Worm (Caenorhabditis elegans): ENCODE measurements around the gene K08H2.2.

K08H2.2 gene

DNA sequence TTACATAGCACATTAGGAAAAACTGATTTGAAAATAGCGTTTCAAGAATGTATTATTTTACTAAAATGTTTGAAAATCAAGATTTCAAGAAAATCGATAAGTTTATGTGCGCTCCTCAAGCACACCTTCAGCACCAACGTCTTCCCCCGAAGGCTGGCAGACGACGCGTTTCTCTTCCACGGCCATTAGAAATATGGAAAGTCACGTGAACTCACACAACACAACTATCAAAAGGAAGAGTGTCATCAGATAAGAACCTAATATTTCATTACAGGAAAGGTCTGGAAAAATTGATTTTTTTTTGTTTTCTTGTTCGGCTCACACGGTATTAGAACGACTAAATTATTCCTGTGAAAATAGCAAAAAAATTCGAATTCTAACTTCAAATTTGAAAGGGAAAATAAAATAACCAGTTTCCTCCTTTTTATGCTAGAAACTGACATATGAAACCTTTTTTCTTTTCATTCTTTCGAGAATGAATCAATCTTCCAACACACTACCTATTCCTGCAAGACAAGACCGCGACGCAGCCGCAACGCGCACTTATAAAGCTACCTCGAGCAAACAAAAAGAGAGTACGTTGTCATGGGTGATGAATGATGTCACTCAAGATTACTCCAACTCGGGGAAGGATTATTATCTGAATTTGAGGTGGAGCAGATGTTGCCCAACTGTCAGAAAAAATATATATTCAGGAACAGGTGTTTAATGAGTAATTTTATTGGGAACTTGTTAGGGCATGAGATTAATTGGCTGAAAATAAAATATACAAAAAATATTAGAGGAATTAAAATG is 9.5 kb downstream of the K08H2.2 start:
- no peak for TF ChIP-seq ceh-82 (tag; optimal IDR thresholded peaks at IDR 0.05)
- TF ChIP-seq ztf-4 (tag; optimal IDR thresholded peaks at IDR 0.05): no peak
- TF ChIP-seq C34F6.9 (tag; optimal IDR thresholded peaks at IDR 0.05): peak; percentile 51
- peak in 1 of 2 experiments; percentile 25 for TF ChIP-seq lsy-2 (tag; optimal IDR thresholded peaks at IDR 0.05)
- TF ChIP-seq lin-11 (tag; optimal IDR thresholded peaks at IDR 0.05): peak; percentile 21
- TF ChIP-seq ztf-1 (GFP tag; conservative IDR thresholded peaks at IDR 0.05): no peak
- TF ChIP-seq F13H6.1 (tag; optimal IDR thresholded peaks at IDR 0.05): no peak
- no peak for TF ChIP-seq mab-5 (tag; optimal IDR thresholded peaks at IDR 0.05)
- peak; percentile 37 for TF ChIP-seq nhr-129 (tag; optimal IDR thresholded peaks at IDR 0.05)
- TF ChIP-seq Y55F3AM.14 (GFP tag; optimal IDR thresholded peaks at IDR 0.05): no peak
- TF ChIP-seq peb-1 (tag; optimal IDR thresholded peaks at IDR 0.05): no peak
- no peak for TF ChIP-seq zag-1 (tag; optimal IDR thresholded peaks at IDR 0.05)
- TF ChIP-seq elt-1 (tag; optimal IDR thresholded peaks at IDR 0.05): no peak
- TF ChIP-seq mbf-1 (tag; optimal IDR thresholded peaks at IDR 0.05): no peak
- TF ChIP-seq sem-4 (tag; optimal IDR thresholded peaks at IDR 0.05): no peak
- no peak for TF ChIP-seq ztf-11 (tag; optimal IDR thresholded peaks at IDR 0.05)
- no peak for TF ChIP-seq lin-39 (tag; optimal IDR thresholded peaks at IDR 0.05)
- TF ChIP-seq mdl-1 (tag; optimal IDR thresholded peaks at IDR 0.05): no peak
- TF ChIP-seq crh-2 (tag; optimal IDR thresholded peaks at IDR 0.05): peak; percentile 34
- peak; percentile 53 for TF ChIP-seq unc-55 (GFP tag; optimal IDR thresholded peaks at IDR 0.05)
- no peak for TF ChIP-seq unc-62 (GFP tag; optimal IDR thresholded peaks at IDR 0.05)
- no peak for TF ChIP-seq gmeb-1 (tag; optimal IDR thresholded peaks at IDR 0.05)
- peak; percentile 13 for TF ChIP-seq ama-1 (optimal IDR thresholded peaks at IDR 0.05)
- no peak for TF ChIP-seq sma-3 (GFP tag; optimal IDR thresholded peaks at IDR 0.05)
- peak; percentile 56 for TF ChIP-seq fos-1 (tag; optimal IDR thresholded peaks at IDR 0.05)
- TF ChIP-seq sma-9 (GFP tag; optimal IDR thresholded peaks at IDR 0.05): peak; percentile 14
- no peak for TF ChIP-seq sma-9 (tag; optimal IDR thresholded peaks at IDR 0.05)

ce11 chrX:13224608-13225007 is 10.2 kb downstream of the K08H2.2 start, which contains the start of gene skr-19:
Gene skr-19, minus strand, starts transcription at chrX:13224708.
- TF ChIP-seq nhr-6 (tag; optimal IDR thresholded peaks at IDR 0.05): no peak
- no peak for TF ChIP-seq nhr-25 (tag; optimal IDR thresholded peaks at IDR 0.05)
- TF ChIP-seq nhr-129 (tag; optimal IDR thresholded peaks at IDR 0.05): no peak
- TF ChIP-seq lin-11 (tag; optimal IDR thresholded peaks at IDR 0.05): no peak
- TF ChIP-seq elt-3 (tag; optimal IDR thresholded peaks at IDR 0.05): no peak
- TF ChIP-seq lsy-2 (tag; optimal IDR thresholded peaks at IDR 0.05): no peak
- TF ChIP-seq unc-55 (GFP tag; optimal IDR thresholded peaks at IDR 0.05): no peak
- TF ChIP-seq egl-27 (tag; optimal IDR thresholded peaks at IDR 0.05): no peak
- no peak for TF ChIP-seq ztf-11 (tag; optimal IDR thresholded peaks at IDR 0.05)

ce11 chrX:13223437-13223836 is 11.3 kb downstream of the K08H2.2 start, which contains the start of gene skr-20:
Gene skr-20, minus strand, starts transcription at chrX:13223537.
- TF ChIP-seq ztf-11 (tag; optimal IDR thresholded peaks at IDR 0.05) (no peak), elt-1 (tag; optimal IDR thresholded peaks at IDR 0.05) (no peak), lsy-2 (tag; optimal IDR thresholded peaks at IDR 0.05) (no peak), skn-1 (tag; optimal IDR thresholded peaks at IDR 0.05) (no peak), blmp-1 (tag; optimal IDR thresholded peaks at IDR 0.05; ENCODE audit: insufficient read depth) (no peak), nhr-11 (tag; optimal IDR thresholded peaks at IDR 0.05) (no peak), nhr-129 (tag; optimal IDR thresholded peaks at IDR 0.05) (no peak), snpc-4 (tag; optimal IDR thresholded peaks at IDR 0.05) (no peak), R02D3.7 (tag; optimal IDR thresholded peaks at IDR 0.05) (no peak), ztf-1 (GFP tag; conservative IDR thresholded peaks at IDR 0.05) (no peak), sma-3 (GFP tag; optimal IDR thresholded peaks at IDR 0.05) (no peak), nhr-23 (tag; optimal IDR thresholded peaks at IDR 0.05) (no peak)

ce11 chrX:13221357-13221756 is 13.4 kb downstream of the K08H2.2 start, which contains the start of gene asp-4:
Gene asp-4, minus strand, starts transcription at chrX:13221462.
- TF ChIP-seq unc-55 (GFP tag; optimal IDR thresholded peaks at IDR 0.05) (no peak), sma-9 (GFP tag; optimal IDR thresholded peaks at IDR 0.05) (peak; percentile 4), sma-9 (tag; optimal IDR thresholded peaks at IDR 0.05) (no peak), mab-5 (tag; optimal IDR thresholded peaks at IDR 0.05) (no peak), nhr-23 (tag; optimal IDR thresholded peaks at IDR 0.05) (no peak), ama-1 (optimal IDR thresholded peaks at IDR 0.05) (no peak), zag-1 (tag; optimal IDR thresholded peaks at IDR 0.05) (no peak), fos-1 (tag; optimal IDR thresholded peaks at IDR 0.05) (peak; percentile 30), elt-3 (tag; optimal IDR thresholded peaks at IDR 0.05) (no peak), ztf-4 (tag; optimal IDR thresholded peaks at IDR 0.05) (no peak), ceh-82 (tag; optimal IDR thresholded peaks at IDR 0.05) (no peak), blmp-1 (tag; optimal IDR thresholded peaks at IDR 0.05; ENCODE audit: insufficient read depth) (no peak), egl-27 (tag; optimal IDR thresholded peaks at IDR 0.05) (no peak), lsy-2 (tag; optimal IDR thresholded peaks at IDR 0.05) (peak in 1 of 2 experiments; percentile 9), aly-2 (tag; optimal IDR thresholded peaks at IDR 0.05) (no peak), nhr-237 (tag; optimal IDR thresholded peaks at IDR 0.05) (no peak), nhr-129 (tag; optimal IDR thresholded peaks at IDR 0.05) (peak; percentile 48), ztf-11 (tag; optimal IDR thresholded peaks at IDR 0.05) (no peak), gmeb-1 (tag; optimal IDR thresholded peaks at IDR 0.05) (no peak)

Measured in whole organism, L2 larva.